Fruit fly (Drosophila melanogaster) whole organism, prepupa: ENCODE results near the gene CG43350.

Experiments
- CG10631 ChIP-seq: fragments of 200-800 bp; sonication (Bioruptor generic); optimal IDR thresholded peaks from 2 replicates; lab custom pipeline; 2016; ENCODE audit warnings: missing biosample characterization, missing genetic modification characterization
- CG11294 ChIP-seq: fragments of 200-800 bp; sonication (Bioruptor generic); IDR thresholded peaks from 2 replicates; pipeline ENCODE4 v1.3.6; 2022; ENCODE audit warnings: missing biosample characterization, missing genetic modification characterization
- CG11762 ChIP-seq: fragments of 200-800 bp; sonication (Bioruptor generic); optimal IDR thresholded peaks from 3 replicates; lab custom pipeline; 2016; ENCODE audit warnings: missing biosample characterization, missing genetic modification characterization; ENCODE audit not compliant: insufficient read depth
- CG11902 ChIP-seq: fragments of 200-800 bp; sonication (Bioruptor generic); optimal IDR thresholded peaks from 3 replicates; lab custom pipeline; 2016; ENCODE audit warnings: missing biosample characterization, missing genetic modification characterization
- CG15336 ChIP-seq: fragments of 200-800 bp; sonication (Bioruptor generic); IDR thresholded peaks from 2 replicates; pipeline ENCODE4 v1.3.6; 2022; ENCODE audit warnings: missing biosample characterization, missing genetic modification characterization
- CG1621 ChIP-seq: fragments of 200-800 bp; sonication (Bioruptor generic); optimal IDR thresholded peaks from 3 replicates; lab custom pipeline; 2018; ENCODE audit warnings: missing biosample characterization, mild to moderate bottlenecking, missing genetic modification characterization
- CG16779 ChIP-seq: fragments of 200-800 bp; sonication (Bioruptor generic); optimal IDR thresholded peaks from 3 replicates; lab custom pipeline; 2017; ENCODE audit warnings: missing biosample characterization, mild to moderate bottlenecking, missing genetic modification characterization
- CG3032 ChIP-seq: fragments of 200-800 bp; optimal IDR thresholded peaks from 2 replicates; lab custom pipeline; 2019; ENCODE audit warnings: missing biosample characterization, mild to moderate bottlenecking, missing genetic modification characterization, moderate library complexity
- CG31627 ChIP-seq: fragments of 200-800 bp; sonication (Bioruptor generic); optimal IDR thresholded peaks from 3 replicates; lab custom pipeline; 2016; ENCODE audit warnings: missing biosample characterization, missing genetic modification characterization
- CG32006 ChIP-seq: fragments of 200-800 bp; sonication (Bioruptor generic); optimal IDR thresholded peaks from 3 replicates; lab custom pipeline; 2017; ENCODE audit warnings: missing biosample characterization, mild to moderate bottlenecking, missing genetic modification characterization
- CG34406 ChIP-seq: fragments of 200-800 bp; sonication (Bioruptor generic); optimal IDR thresholded peaks from 3 replicates; lab custom pipeline; 2016; ENCODE audit warnings: missing biosample characterization, missing genetic modification characterization
- CG3919 ChIP-seq: fragments of 200-800 bp; sonication (Bioruptor generic); optimal IDR thresholded peaks from 3 replicates; lab custom pipeline; 2016; ENCODE audit warnings: missing biosample characterization, missing genetic modification characterization
- CG4318 ChIP-seq: fragments of 200-800 bp; sonication (Bioruptor generic); optimal IDR thresholded peaks from 3 replicates; lab custom pipeline; 2017; ENCODE audit warnings: missing biosample characterization, mild to moderate bottlenecking, missing genetic modification characterization
- CG6163 ChIP-seq: fragments of 200-800 bp; sonication (Bioruptor generic); IDR thresholded peaks from 3 replicates; pipeline ENCODE4 v1.3.6; 2022; ENCODE audit warnings: missing biosample characterization, missing genetic modification characterization
- CG6792 ChIP-seq: fragments of 200-800 bp; sonication (Bioruptor generic); optimal IDR thresholded peaks from 3 replicates; lab custom pipeline; 2016; ENCODE audit warnings: missing biosample characterization, missing genetic modification characterization
- CG6808 ChIP-seq: fragments of 200-800 bp; sonication (Bioruptor generic); optimal IDR thresholded peaks from 3 replicates; lab custom pipeline; 2017; ENCODE audit warnings: missing biosample characterization, missing genetic modification characterization, mild to moderate bottlenecking, moderate library complexity, missing genetic modification reagents
- CG7368 ChIP-seq: fragments of 200-800 bp; sonication (Bioruptor generic); optimal IDR thresholded peaks from 3 replicates; lab custom pipeline; 2016; ENCODE audit warnings: missing biosample characterization, missing genetic modification characterization
- CG8119 ChIP-seq: fragments of 200-800 bp; sonication (Bioruptor generic); IDR thresholded peaks from 3 replicates; pipeline ENCODE4 v1.3.6; 2022; ENCODE audit warnings: missing biosample characterization, missing genetic modification characterization
- CG8319 ChIP-seq: fragments of 200-800 bp; sonication (Bioruptor generic); optimal IDR thresholded peaks from 3 replicates; lab custom pipeline; 2016; ENCODE audit warnings: missing biosample characterization, missing genetic modification characterization
- Eip75B ChIP-seq: fragments of 200-800 bp; sonication (Bioruptor generic); optimal IDR thresholded peaks from 3 replicates; lab custom pipeline; 2016; ENCODE audit warnings: missing biosample characterization, missing genetic modification characterization
- Eip93F ChIP-seq: fragments of 200-800 bp; sonication (Bioruptor generic); optimal IDR thresholded peaks from 2 replicates; lab custom pipeline; 2016; ENCODE audit warnings: missing biosample characterization, mild to moderate bottlenecking, missing genetic modification characterization
- Ets21C ChIP-seq: fragments of 200-800 bp; sonication (Bioruptor generic); optimal IDR thresholded peaks from 3 replicates; lab custom pipeline; 2016; ENCODE audit warnings: missing biosample characterization, missing genetic modification characterization
- Ets96B ChIP-seq: fragments of 200-800 bp; optimal IDR thresholded peaks from 2 replicates; lab custom pipeline; 2019; ENCODE audit warnings: missing biosample characterization, mild to moderate bottlenecking, missing genetic modification characterization, moderate library complexity
- Hr38 ChIP-seq: sonication (Bioruptor generic); optimal IDR thresholded peaks from 2 replicates; lab custom pipeline; 2016; ENCODE audit warnings: missing biosample characterization, missing genetic modification characterization
- Hr39 ChIP-seq: fragments of 200-800 bp; sonication (Bioruptor generic); optimal IDR thresholded peaks from 2 replicates; lab custom pipeline; 2016; ENCODE audit warnings: missing biosample characterization, missing genetic modification characterization
- Hr4 ChIP-seq: fragments of 200-800 bp; sonication (Bioruptor generic); optimal IDR thresholded peaks from 3 replicates; lab custom pipeline; 2016; ENCODE audit warnings: missing biosample characterization, missing genetic modification characterization
- Lpt ChIP-seq: fragments of 200-800 bp; sonication (Bioruptor generic); optimal IDR thresholded peaks from 3 replicates; lab custom pipeline; 2016; ENCODE audit warnings: missing biosample characterization, missing genetic modification characterization
- Met ChIP-seq: fragments of 200-800 bp; sonication (Bioruptor generic); optimal IDR thresholded peaks from 3 replicates; lab custom pipeline; 2016; ENCODE audit warnings: missing biosample characterization, missing genetic modification characterization
- OdsH ChIP-seq: fragments of 200-800 bp; sonication (Bioruptor generic); optimal IDR thresholded peaks from 3 replicates; lab custom pipeline; 2016; ENCODE audit warnings: missing biosample characterization, missing genetic modification characterization
- Smox ChIP-seq: fragments of 200-800 bp; sonication (Bioruptor generic); optimal IDR thresholded peaks from 3 replicates; lab custom pipeline; 2016; ENCODE audit warnings: missing biosample characterization, missing genetic modification characterization
- Sox102F ChIP-seq: fragments of 200-800 bp; sonication (Bioruptor generic); optimal IDR thresholded peaks from 2 replicates; lab custom pipeline; 2016; ENCODE audit warnings: missing biosample characterization, mild to moderate bottlenecking, missing genetic modification characterization
- Sox14 ChIP-seq: fragments of 200-800 bp; sonication (Bioruptor generic); optimal IDR thresholded peaks from 3 replicates; lab custom pipeline; 2016; ENCODE audit warnings: missing biosample characterization, missing genetic modification characterization
- Sox15 ChIP-seq: fragments of 200-800 bp; sonication (Bioruptor generic); optimal IDR thresholded peaks from 3 replicates; lab custom pipeline; 2016; ENCODE audit warnings: missing biosample characterization, missing genetic modification characterization
- achi ChIP-seq: fragments of 200-800 bp; sonication (Bioruptor generic); optimal IDR thresholded peaks from 3 replicates; lab custom pipeline; 2016; ENCODE audit warnings: missing biosample characterization, missing genetic modification characterization
- acj6 ChIP-seq: fragments of 200-800 bp; sonication (Bioruptor generic); optimal IDR thresholded peaks from 3 replicates; lab custom pipeline; 2016; ENCODE audit warnings: missing biosample characterization, missing genetic modification characterization
- dac ChIP-seq: fragments of 200-800 bp; sonication (Bioruptor generic); optimal IDR thresholded peaks from 2 replicates; lab custom pipeline; 2017; ENCODE audit warnings: missing biosample characterization, mild to moderate bottlenecking, missing genetic modification characterization
- dsx ChIP-seq: fragments of 200-800 bp; optimal IDR thresholded peaks from 3 replicates; lab custom pipeline; 2019; ENCODE audit warnings: missing biosample characterization, mild to moderate bottlenecking, missing genetic modification characterization, moderate library complexity; ENCODE audit not compliant: poor library complexity, severe bottlenecking
- esn ChIP-seq: fragments of 200-800 bp; sonication (Bioruptor generic); optimal IDR thresholded peaks from 2 replicates; lab custom pipeline; 2016; ENCODE audit warnings: missing biosample characterization, mild to moderate bottlenecking, missing genetic modification characterization, moderate library complexity
- fd59A ChIP-seq: fragments of 200-800 bp; sonication (Bioruptor generic); optimal IDR thresholded peaks from 2 replicates; lab custom pipeline; 2017; ENCODE audit warnings: missing biosample characterization, mild to moderate bottlenecking, missing genetic modification characterization, missing genetic modification reagents
- fd85E ChIP-seq: fragments of 200-800 bp; sonication (Bioruptor generic); optimal IDR thresholded peaks from 3 replicates; lab custom pipeline; 2016; ENCODE audit warnings: missing biosample characterization, missing genetic modification characterization
- lz ChIP-seq: fragments of 200-800 bp; sonication (Bioruptor generic); optimal IDR thresholded peaks from 3 replicates; lab custom pipeline; 2016; ENCODE audit warnings: missing biosample characterization, missing genetic modification characterization
- pdm3 ChIP-seq: fragments of 200-800 bp; sonication (Bioruptor generic); optimal IDR thresholded peaks from 3 replicates; lab custom pipeline; 2016; ENCODE audit warnings: missing biosample characterization, missing genetic modification characterization
- salr ChIP-seq, 2 experiments: fragments of 200-800 bp; sonication (Bioruptor generic); optimal IDR thresholded peaks; 3 replicates each; lab custom pipeline; 2016 to 2018; ENCODE audit warnings: missing biosample characterization in 2 of 2, missing genetic modification characterization in 2 of 2, mild to moderate bottlenecking in 1 of 2
- spab ChIP-seq: fragments of 200-800 bp; sonication (Bioruptor generic); optimal IDR thresholded peaks from 2 replicates; lab custom pipeline; 2017; ENCODE audit warnings: missing biosample characterization, mild to moderate bottlenecking, missing genetic modification characterization, missing genetic modification reagents
- ss ChIP-seq, 2 experiments: fragments of 200-800 bp; sonication (Bioruptor generic); optimal IDR thresholded peaks; 2 replicates in 1 of 2; 3 replicates in 1 of 2; lab custom pipeline; 2017 to 2018; ENCODE audit warnings: mild to moderate bottlenecking in 2 of 2, missing biosample characterization in 2 of 2, missing genetic modification characterization in 2 of 2, moderate library complexity in 1 of 2
- svp ChIP-seq: fragments of 200-800 bp; sonication (Bioruptor generic); peaks from one replicate; lab custom pipeline; 2016; ENCODE audit warnings: missing biosample characterization, missing genetic modification characterization
- topi ChIP-seq: fragments of 200-800 bp; sonication (Bioruptor generic); optimal IDR thresholded peaks from 3 replicates; lab custom pipeline; 2016; ENCODE audit warnings: missing biosample characterization, missing genetic modification characterization
- vri ChIP-seq: fragments of 200-800 bp; sonication (Bioruptor generic); optimal IDR thresholded peaks from 3 replicates; lab custom pipeline; 2016; ENCODE audit warnings: missing biosample characterization, mild to moderate bottlenecking, missing genetic modification characterization

Gene CG43350

dm6 chr2L:9387240-9387672 is 37.9 kb downstream of the CG43350 start, which contains the start of gene Aldh (continued):
- TF ChIP-seq Ets21C (GFP tag; lab: Kevin White, UChicago) (no peak), Hr39 (GFP tag; lab: Kevin White, UChicago) (no peak), OdsH (GFP tag; lab: Kevin White, UChicago) (peak; percentile 53), CG31627 (no peak), fd85E (GFP tag; lab: Kevin White, UChicago) (no peak), CG16779 (tag; lab: Kevin White, UChicago) (no peak), lz (GFP tag; lab: Kevin White, UChicago) (no peak), CG6163 (GFP tag; lab: Robert Waterston, UW) (no peak)

DNA sequence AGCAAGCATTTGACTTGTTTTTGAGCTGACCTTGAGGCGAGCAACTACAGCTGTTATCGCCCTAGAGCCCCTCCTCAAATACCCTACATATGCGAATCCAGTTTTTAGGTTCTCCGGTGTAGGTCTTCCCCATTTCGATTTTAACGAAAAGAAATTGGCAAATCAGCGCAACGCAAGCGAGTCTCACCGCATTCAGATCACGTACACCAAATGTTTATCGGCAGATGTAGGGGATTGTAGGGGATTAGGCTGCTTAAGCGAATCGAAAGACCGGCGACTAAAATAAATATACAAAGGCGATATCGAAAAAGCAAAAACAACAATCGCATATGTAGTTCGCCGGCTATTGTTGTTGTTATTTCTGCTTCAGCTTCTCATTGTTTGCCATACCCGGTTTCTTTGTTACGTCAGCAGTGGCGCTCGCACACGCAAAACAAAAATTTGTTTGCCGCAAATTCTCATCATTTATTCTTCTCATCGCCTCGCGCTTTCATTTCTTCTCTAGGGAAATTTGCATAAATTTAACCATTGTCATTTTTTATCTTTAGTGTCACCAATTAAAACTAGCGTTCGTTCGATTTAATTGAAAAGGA is 38.8 kb downstream of the CG43350 start:
- TF ChIP-seq pdm3 (GFP tag; lab: Kevin White, UChicago) (peak; percentile 95), Smox (GFP tag; lab: Kevin White, UChicago) (peak; percentile 90), fd59A (GFP tag; lab: Kevin White, UChicago) (peak; percentile 89), acj6 (peak; percentile 95), esn (GFP tag; lab: Kevin White, UChicago) (peak; percentile 94), Eip93F (GFP tag; lab: Kevin White, UChicago) (peak; percentile 49), Sox102F (GFP tag; lab: Kevin White, UChicago) (peak; percentile 91), CG8119 (GFP tag; lab: Robert Waterston, UW) (peak; percentile 70), Met (GFP tag; lab: Kevin White, UChicago) (peak; percentile 98), fd85E (GFP tag; lab: Kevin White, UChicago) (peak; percentile 86), vri (peak; percentile 98), Sox15 (GFP tag; lab: Kevin White, UChicago) (peak; percentile 92), CG3032 (tag; lab: Kevin White, UChicago) (peak; percentile 90), Hr38 (GFP tag; lab: Kevin White, UChicago) (no peak), CG31627 (peak; percentile 94), CG11762 (peak; percentile 80), spab (GFP tag; lab: Kevin White, UChicago) (peak; percentile 91), CG16779 (tag; lab: Kevin White, UChicago) (peak; percentile 91), CG3919 (peak; percentile 96), CG32006 (GFP tag; lab: Kevin White, UChicago) (peak; percentile 86), achi (peak; percentile 91), Ets96B (tag; lab: Kevin White, UChicago) (peak; percentile 96), CG15336 (GFP tag; lab: Robert Waterston, UW) (peak; percentile 78), CG8319 (GFP tag; lab: Kevin White, UChicago) (peak; percentile 78), topi (peak; percentile 94), Hr4 (GFP tag; lab: Kevin White, UChicago) (peak; percentile 87), dsx (GFP tag; lab: Kevin White, UChicago) (peak; percentile 91), Lpt (GFP tag; lab: Kevin White, UChicago) (peak; percentile 88), CG34406 (peak; percentile 88), CG10631 (GFP tag; lab: Kevin White, UChicago) (peak; percentile 94), dac (GFP tag; lab: Kevin White, UChicago) (peak; percentile 64), Ets21C (GFP tag; lab: Kevin White, UChicago) (peak; percentile 88), CG4318 (GFP tag; lab: Kevin White, UChicago) (peak; percentile 65), Eip75B (GFP tag; lab: Kevin White, UChicago) (peak; percentile 97), CG7368 (peak; percentile 96), ss (GFP tag; optimal IDR thresholded peaks at IDR 0.05; lab: Kevin White, UChicago) (peak; percentile 86 to 92), CG11294 (GFP tag; lab: Robert Waterston, UW) (peak; percentile 75), CG6792 (peak; percentile 92), CG1621 (peak; percentile 95), salr (GFP tag; optimal IDR thresholded peaks at IDR 0.05; lab: Kevin White, UChicago) (peak; percentile 83 to 93), Hr39 (GFP tag; lab: Kevin White, UChicago) (peak; percentile 96), CG11902 (GFP tag; lab: Kevin White, UChicago) (peak; percentile 94), CG6808 (GFP tag; lab: Kevin White, UChicago) (peak; percentile 86), lz (GFP tag; lab: Kevin White, UChicago) (peak; percentile 95), Sox14 (peak; percentile 97), svp (peak; percentile 97)
